Worm (Caenorhabditis elegans): ENCODE measurements around the gene C18H7.1.
A peak's percentile ranks its signal among the peaks of the same experiment; 100 is the strongest.

The C18H7.1 gene

ce11 chrIV:654526-655440 is 39.4 kb downstream of the C18H7.1 start, which contains the start of the genes rpl-15 and K11H12.8:
TSS of gene rpl-15 (minus strand) at chrIV:654576.
TSS of gene K11H12.8 (plus strand) at chrIV:655390.
- peak; percentile 74 for TF ChIP-seq elt-1 (tag; optimal IDR thresholded peaks at IDR 0.05; ENCODE audit: borderline replicate concordance, insufficient read depth)
- peak; percentile 93 for TF ChIP-seq unc-62 (GFP tag; optimal IDR thresholded peaks at IDR 0.05)
- peak; percentile 62 for TF ChIP-seq flh-1 (GFP tag; optimal IDR thresholded peaks at IDR 0.05)
- peak; percentile 85 for TF ChIP-seq ces-1 (GFP tag; optimal IDR thresholded peaks at IDR 0.05)
- TF ChIP-seq ztf-11 (tag; optimal IDR thresholded peaks at IDR 0.05) = peak; percentile 92
- peak; percentile 62 for TF ChIP-seq nhr-2 (tag; optimal IDR thresholded peaks at IDR 0.05)
- TF ChIP-seq unc-39 (tag; optimal IDR thresholded peaks at IDR 0.05) = peak; percentile 62
- peak; percentile 100 for TF ChIP-seq lin-13 (tag; optimal IDR thresholded peaks at IDR 0.05)
- peak; percentile 100 for TF ChIP-seq mep-1 (tag; optimal IDR thresholded peaks at IDR 0.05)
- peak; percentile 94 for TF ChIP-seq tbx-8 (GFP tag; optimal IDR thresholded peaks at IDR 0.05)
- peak; percentile 100 for TF ChIP-seq lsy-2 (tag; optimal IDR thresholded peaks at IDR 0.05)
- peak; percentile 96 for TF ChIP-seq cnd-1 (tag; optimal IDR thresholded peaks at IDR 0.05)
- TF ChIP-seq mls-2 (tag; optimal IDR thresholded peaks at IDR 0.05) = peak; percentile 95
- TF ChIP-seq ceh-43 (GFP tag; optimal IDR thresholded peaks at IDR 0.05) = peak; percentile 93
- TF ChIP-seq ceh-83 (GFP tag; optimal IDR thresholded peaks at IDR 0.05) = peak; percentile 93
- peak; percentile 90 for TF ChIP-seq hlh-1 (tag; optimal IDR thresholded peaks at IDR 0.05)
- peak; percentile 73 for TF ChIP-seq bed-3 (GFP tag; optimal IDR thresholded peaks at IDR 0.05)
- peak; percentile 88 for TF ChIP-seq ham-2 (GFP tag; optimal IDR thresholded peaks at IDR 0.05)
- peak; percentile 98 for TF ChIP-seq sptf-1 (tag; optimal IDR thresholded peaks at IDR 0.05)
- TF ChIP-seq elt-3 (tag; optimal IDR thresholded peaks at IDR 0.05) = peak; percentile 83
- no peak for TF ChIP-seq nhr-76 (tag; optimal IDR thresholded peaks at IDR 0.05)
- peak; percentile 76 for TF ChIP-seq nhr-12 (tag; optimal IDR thresholded peaks at IDR 0.05)
- peak; percentile 97 for TF ChIP-seq M03D4.4 (tag; optimal IDR thresholded peaks at IDR 0.05)
- TF ChIP-seq sem-2 (GFP tag; optimal IDR thresholded peaks at IDR 0.05) = peak; percentile 76
- TF ChIP-seq lin-32 (GFP tag; optimal IDR thresholded peaks at IDR 0.05) = peak; percentile 75
- peak; percentile 38 for TF ChIP-seq blmp-1 (tag; optimal IDR thresholded peaks at IDR 0.05)
- TF ChIP-seq ceh-39 (tag; optimal IDR thresholded peaks at IDR 0.05) = peak; percentile 96
- TF ChIP-seq nhr-28 (tag; optimal IDR thresholded peaks at IDR 0.05) = peak; percentile 78
- TF ChIP-seq mab-5 (tag; optimal IDR thresholded peaks at IDR 0.05) = peak; percentile 86
- no peak for TF ChIP-seq snpc-4 (tag; optimal IDR thresholded peaks at IDR 0.05)
- TF ChIP-seq pha-4 (tag; optimal IDR thresholded peaks at IDR 0.05) = peak; percentile 100
- peak; percentile 99 for TF ChIP-seq nhr-237 (tag; optimal IDR thresholded peaks at IDR 0.05)
- peak; percentile 94 for TF ChIP-seq unc-120 (tag; optimal IDR thresholded peaks at IDR 0.05; ENCODE audit: poor library complexity, severe bottlenecking)
- peak; percentile 92 for TF ChIP-seq drap-1 (GFP tag; optimal IDR thresholded peaks at IDR 0.05)
- TF ChIP-seq zip-8 (tag; optimal IDR thresholded peaks at IDR 0.05) = no peak

- TF ChIP-seq nhr-28 (tag; optimal IDR thresholded peaks at IDR 0.05) (no peak), mls-2 (tag; optimal IDR thresholded peaks at IDR 0.05) (no peak), ces-1 (GFP tag; optimal IDR thresholded peaks at IDR 0.05) (no peak), blmp-1 (tag; optimal IDR thresholded peaks at IDR 0.05) (no peak), drap-1 (GFP tag; optimal IDR thresholded peaks at IDR 0.05) (no peak), unc-120 (tag; optimal IDR thresholded peaks at IDR 0.05; ENCODE audit: poor library complexity, severe bottlenecking) (no peak), nhr-237 (tag; optimal IDR thresholded peaks at IDR 0.05) (no peak)
Measured at ce11 chrIV:657046-657445, 41.7 kb downstream of the C18H7.1 start.

ce11 chrIV:657932-658331 is 42.6 kb downstream of the C18H7.1 start:
- TF ChIP-seq cnd-1 (tag; optimal IDR thresholded peaks at IDR 0.05) = peak; percentile 9
- TF ChIP-seq ztf-11 (tag; optimal IDR thresholded peaks at IDR 0.05) = no peak
- TF ChIP-seq lin-13 (tag; optimal IDR thresholded peaks at IDR 0.05) = peak; percentile 35
- TF ChIP-seq pha-4 (tag; optimal IDR thresholded peaks at IDR 0.05) = peak; percentile 24
- TF ChIP-seq unc-62 (GFP tag; optimal IDR thresholded peaks at IDR 0.05) = no peak
- peak; percentile 9 for TF ChIP-seq mep-1 (tag; optimal IDR thresholded peaks at IDR 0.05)
- TF ChIP-seq hlh-1 (tag; optimal IDR thresholded peaks at IDR 0.05) = no peak
- peak; percentile 5 for TF ChIP-seq nhr-2 (tag; optimal IDR thresholded peaks at IDR 0.05)

All from whole organism, mixed stage, embryonic.